Worm (Caenorhabditis elegans): ENCODE measurements around the gene lir-1.

lir-1 gene

ce11 chrII:7709301-7709754 lies 37.5 kb downstream of the lir-1 start, which contains the start of gene sre-1:
TSS of gene sre-1 (plus strand) at chrII:7709704.
- TF ChIP-seq ham-2 (GFP tag; optimal IDR thresholded peaks at IDR 0.05) (no peak), ztf-11 (tag; optimal IDR thresholded peaks at IDR 0.05) (no peak), sptf-1 (tag; optimal IDR thresholded peaks at IDR 0.05) (no peak), blmp-1 (tag; optimal IDR thresholded peaks at IDR 0.05) (no peak), lsy-2 (tag; optimal IDR thresholded peaks at IDR 0.05) (no peak), bed-3 (GFP tag; optimal IDR thresholded peaks at IDR 0.05) (no peak), unc-39 (tag; optimal IDR thresholded peaks at IDR 0.05) (no peak), lin-13 (tag; optimal IDR thresholded peaks at IDR 0.05) (no peak), sem-2 (GFP tag; optimal IDR thresholded peaks at IDR 0.05) (no peak), M03D4.4 (tag; optimal IDR thresholded peaks at IDR 0.05) (no peak), hlh-1 (tag; optimal IDR thresholded peaks at IDR 0.05) (no peak), mls-2 (tag; optimal IDR thresholded peaks at IDR 0.05) (no peak)

DNA sequence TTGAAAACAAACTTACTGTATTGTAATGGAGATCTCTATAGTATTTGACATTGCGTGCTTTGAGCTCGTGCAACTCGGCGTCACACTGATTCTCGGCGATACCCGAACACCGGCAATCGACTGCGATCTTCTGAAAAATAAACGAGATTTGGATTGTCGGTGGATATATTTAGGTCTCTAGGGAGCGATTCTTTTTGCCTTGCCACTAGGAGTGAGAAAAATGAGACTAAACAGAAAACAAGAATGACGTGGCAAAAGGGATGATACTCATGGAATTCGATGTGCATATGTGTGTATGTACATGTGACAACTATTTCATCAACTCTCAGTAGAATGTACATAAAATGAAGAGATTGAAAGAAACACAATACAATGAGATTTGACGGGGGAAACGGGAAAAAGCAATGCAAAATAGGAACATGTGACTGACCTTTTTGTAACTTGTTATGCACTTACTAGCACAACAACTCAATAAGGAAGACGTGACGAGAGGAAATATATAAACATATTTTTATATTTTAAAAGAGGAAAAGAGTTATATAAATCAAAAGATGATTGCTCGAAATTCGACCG lies 42.9 kb downstream of the lir-1 start:
- peak; percentile 79 for TF ChIP-seq ces-1 (GFP tag; optimal IDR thresholded peaks at IDR 0.05)
- TF ChIP-seq mep-1 (tag; optimal IDR thresholded peaks at IDR 0.05) = no peak

DNA sequence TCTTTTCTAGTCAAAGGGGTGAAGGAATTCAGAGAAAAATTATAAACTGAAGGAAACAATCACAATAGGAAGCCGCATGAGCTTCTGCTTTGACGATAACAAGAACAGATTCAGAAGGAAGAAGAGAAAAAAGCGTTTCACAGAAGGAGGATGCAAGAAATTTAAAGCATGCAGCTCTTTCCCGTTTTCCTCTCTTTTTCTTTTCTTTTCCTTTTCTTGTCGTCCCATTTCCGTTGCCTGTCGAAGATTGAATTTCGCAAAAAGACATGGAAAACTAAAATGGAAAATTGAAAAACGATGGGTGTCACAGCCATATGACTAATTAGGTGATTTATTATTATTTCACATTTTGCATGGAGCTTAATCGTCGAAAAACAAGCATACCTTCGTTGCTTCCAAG lies 44.3 kb downstream of the lir-1 start:
- TF ChIP-seq ces-1 (GFP tag; optimal IDR thresholded peaks at IDR 0.05) (peak; percentile 43), M03D4.4 (tag; optimal IDR thresholded peaks at IDR 0.05) (no peak)

- no peak for TF ChIP-seq ham-2 (GFP tag; optimal IDR thresholded peaks at IDR 0.05)
- no peak for TF ChIP-seq elt-1 (tag; optimal IDR thresholded peaks at IDR 0.05; ENCODE audit: borderline replicate concordance, insufficient read depth)
- TF ChIP-seq hlh-1 (tag; optimal IDR thresholded peaks at IDR 0.05) = no peak
- no peak for TF ChIP-seq ceh-39 (tag; optimal IDR thresholded peaks at IDR 0.05)
- TF ChIP-seq lin-13 (tag; optimal IDR thresholded peaks at IDR 0.05) = no peak
- TF ChIP-seq lsy-2 (tag; optimal IDR thresholded peaks at IDR 0.05) = no peak
- no peak for TF ChIP-seq cnd-1 (tag; optimal IDR thresholded peaks at IDR 0.05)
- TF ChIP-seq ceh-83 (GFP tag; optimal IDR thresholded peaks at IDR 0.05) = no peak
- TF ChIP-seq nhr-2 (tag; optimal IDR thresholded peaks at IDR 0.05) = no peak
- no peak for TF ChIP-seq drap-1 (GFP tag; optimal IDR thresholded peaks at IDR 0.05)
- TF ChIP-seq snpc-4 (tag; optimal IDR thresholded peaks at IDR 0.05) = no peak
- TF ChIP-seq nhr-12 (tag; optimal IDR thresholded peaks at IDR 0.05) = no peak
- TF ChIP-seq nhr-28 (tag; optimal IDR thresholded peaks at IDR 0.05) = no peak
- TF ChIP-seq blmp-1 (tag; optimal IDR thresholded peaks at IDR 0.05) = no peak
- no peak for TF ChIP-seq M03D4.4 (tag; optimal IDR thresholded peaks at IDR 0.05)
- no peak for TF ChIP-seq lin-32 (GFP tag; optimal IDR thresholded peaks at IDR 0.05)
Measured at ce11 chrII:7718491-7718890, 46.7 kb downstream of the lir-1 start, which contains the start of gene cpna-5. TSS of gene cpna-5 (minus strand) at chrII:7718591.

DNA sequence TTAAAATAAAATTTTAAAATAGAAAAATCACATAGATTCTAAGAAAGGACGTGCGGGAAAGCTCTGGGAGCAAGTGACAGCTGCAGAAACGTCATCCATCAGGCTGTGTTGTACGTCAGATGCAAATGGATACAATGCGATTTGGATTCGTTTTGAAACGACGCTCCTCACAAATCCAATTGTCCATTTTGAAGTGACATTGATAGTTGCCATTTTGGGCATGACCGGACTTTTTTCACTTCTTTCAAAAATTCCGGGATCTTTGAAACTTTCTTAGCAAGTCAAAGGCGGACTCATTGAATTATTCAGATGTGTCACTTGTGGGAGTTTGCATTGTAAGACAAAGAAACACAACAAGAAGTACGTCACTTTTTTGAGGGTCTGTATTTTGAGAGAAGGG lies 47.2 kb downstream of the lir-1 start:
- TF ChIP-seq blmp-1 (tag; optimal IDR thresholded peaks at IDR 0.05) (no peak), ces-1 (GFP tag; optimal IDR thresholded peaks at IDR 0.05) (peak; percentile 84), lsy-2 (tag; optimal IDR thresholded peaks at IDR 0.05) (no peak)

- TF ChIP-seq lsy-2 (tag; optimal IDR thresholded peaks at IDR 0.05) (no peak), tbx-8 (GFP tag; optimal IDR thresholded peaks at IDR 0.05) (no peak), mep-1 (tag; optimal IDR thresholded peaks at IDR 0.05) (no peak), blmp-1 (tag; optimal IDR thresholded peaks at IDR 0.05) (no peak), ham-2 (GFP tag; optimal IDR thresholded peaks at IDR 0.05) (no peak), flh-1 (GFP tag; optimal IDR thresholded peaks at IDR 0.05) (no peak), unc-120 (tag; optimal IDR thresholded peaks at IDR 0.05; ENCODE audit: poor library complexity, severe bottlenecking) (peak; percentile 0), snpc-4 (tag; optimal IDR thresholded peaks at IDR 0.05) (no peak), pha-4 (tag; optimal IDR thresholded peaks at IDR 0.05) (no peak), nhr-76 (tag; optimal IDR thresholded peaks at IDR 0.05) (no peak), drap-1 (GFP tag; optimal IDR thresholded peaks at IDR 0.05) (no peak), sem-2 (GFP tag; optimal IDR thresholded peaks at IDR 0.05) (no peak), unc-62 (GFP tag; optimal IDR thresholded peaks at IDR 0.05) (peak; percentile 41), hlh-1 (tag; optimal IDR thresholded peaks at IDR 0.05) (peak; percentile 24), nhr-12 (tag; optimal IDR thresholded peaks at IDR 0.05) (no peak), cnd-1 (tag; optimal IDR thresholded peaks at IDR 0.05) (no peak), elt-1 (tag; optimal IDR thresholded peaks at IDR 0.05; ENCODE audit: borderline replicate concordance, insufficient read depth) (no peak)
Measured at ce11 chrII:7720479-7720878, 48.7 kb downstream of the lir-1 start.

All from whole organism, mixed stage, embryonic.